Worm (Caenorhabditis elegans): ENCODE data around the gene srsx-1.

srsx-1 gene

DNA sequence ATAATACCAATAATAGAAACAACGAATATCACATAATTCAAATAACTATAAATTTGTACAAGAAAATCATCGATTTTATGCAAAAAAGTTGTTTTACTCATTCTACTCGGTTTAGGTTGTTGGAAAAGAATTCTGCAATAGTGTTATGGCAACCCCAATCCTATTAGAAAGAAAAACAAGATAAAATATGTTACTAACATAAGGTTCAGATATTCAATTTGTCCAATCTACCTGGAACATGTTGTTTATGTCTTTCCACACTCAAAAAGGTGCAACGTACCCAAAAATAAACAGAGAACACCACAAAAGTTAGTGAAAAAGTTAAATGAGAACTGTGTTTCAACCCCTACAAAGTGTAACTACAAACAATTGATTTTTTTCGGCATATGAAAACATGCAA is 7.0 kb downstream of the srsx-1 start, which contains the start of gene srw-51:
srw-51 (minus strand) TSS at position 101 of the 400 bp plus-strand sequence.
- no peak for TF ChIP-seq F26F4.8 (GFP tag; conservative IDR thresholded peaks at IDR 0.05)
- no peak for TF ChIP-seq spr-1 (tag; optimal IDR thresholded peaks at IDR 0.05)
- no peak for TF ChIP-seq T20F7.1 (GFP tag; optimal IDR thresholded peaks at IDR 0.05)
- TF ChIP-seq lin-39 (tag; optimal IDR thresholded peaks at IDR 0.05): no peak
- TF ChIP-seq ZK337.2 (GFP tag; IDR thresholded peaks at IDR 0.05): no peak
- no peak for TF ChIP-seq nhr-102 (tag; optimal IDR thresholded peaks at IDR 0.05)
- no peak for TF ChIP-seq ceh-82 (tag; optimal IDR thresholded peaks at IDR 0.05)

DNA sequence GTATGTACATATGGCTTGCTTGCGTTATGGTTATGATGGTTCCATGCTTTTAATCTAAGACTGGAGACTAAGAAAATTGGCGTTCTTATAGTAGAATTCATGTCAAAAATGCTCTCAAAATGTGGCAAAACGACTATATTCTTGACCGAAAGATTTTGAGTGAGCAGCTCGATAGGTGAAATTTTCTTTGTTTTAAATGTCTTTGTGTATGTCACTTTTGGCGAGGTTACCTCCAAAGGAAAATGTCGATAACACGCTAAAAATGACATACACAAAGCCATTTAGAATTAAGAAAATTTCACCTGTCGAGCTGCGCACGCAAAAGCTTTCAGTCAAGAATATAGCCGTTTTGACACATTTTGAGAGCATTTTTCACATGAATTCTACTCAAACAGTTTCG is 10.4 kb downstream of the srsx-1 start, which contains the start of gene srz-66:
srz-66 (minus strand) TSS at position 101 of the 400 bp plus-strand sequence.
- TF ChIP-seq mes-2 (tag; optimal IDR thresholded peaks at IDR 0.05; ENCODE audit: poor library complexity, severe bottlenecking): no peak

DNA sequence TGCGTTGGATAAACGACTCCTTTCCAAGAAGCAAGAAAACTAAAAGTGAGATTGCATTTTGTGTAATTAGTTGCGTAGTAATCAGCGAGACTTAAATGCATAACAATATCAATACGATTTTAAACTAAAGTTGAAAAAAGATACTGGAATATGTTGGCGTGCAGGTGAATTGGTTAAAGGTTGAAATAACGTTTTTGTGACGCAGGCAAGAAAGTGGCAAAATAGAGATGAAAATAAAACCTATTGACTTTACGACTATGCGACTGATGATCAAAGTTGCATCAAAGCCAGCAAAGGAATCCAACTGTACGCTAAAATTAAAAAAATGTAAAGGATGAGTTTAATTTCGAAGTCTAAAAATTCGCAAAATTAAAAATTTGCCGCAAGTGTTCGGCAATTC is 12.5 kb downstream of the srsx-1 start, which contains the start of gene srh-102:
srh-102 (minus strand) TSS at position 101 of the 400 bp plus-strand sequence.
- TF ChIP-seq duxl-1 (tag; optimal IDR thresholded peaks at IDR 0.05; ENCODE audit: poor library complexity) (no peak), ztf-11 (tag; optimal IDR thresholded peaks at IDR 0.05) (no peak), Y75B8A.6 (GFP tag; IDR thresholded peaks at IDR 0.05) (no peak), daf-8 (GFP tag; IDR thresholded peaks at IDR 0.05) (no peak), dpl-1 (GFP tag; optimal IDR thresholded peaks at IDR 0.05) (no peak), jun-1 (tag; optimal IDR thresholded peaks at IDR 0.05) (no peak), php-3 (GFP tag; IDR thresholded peaks at IDR 0.05) (no peak)

DNA sequence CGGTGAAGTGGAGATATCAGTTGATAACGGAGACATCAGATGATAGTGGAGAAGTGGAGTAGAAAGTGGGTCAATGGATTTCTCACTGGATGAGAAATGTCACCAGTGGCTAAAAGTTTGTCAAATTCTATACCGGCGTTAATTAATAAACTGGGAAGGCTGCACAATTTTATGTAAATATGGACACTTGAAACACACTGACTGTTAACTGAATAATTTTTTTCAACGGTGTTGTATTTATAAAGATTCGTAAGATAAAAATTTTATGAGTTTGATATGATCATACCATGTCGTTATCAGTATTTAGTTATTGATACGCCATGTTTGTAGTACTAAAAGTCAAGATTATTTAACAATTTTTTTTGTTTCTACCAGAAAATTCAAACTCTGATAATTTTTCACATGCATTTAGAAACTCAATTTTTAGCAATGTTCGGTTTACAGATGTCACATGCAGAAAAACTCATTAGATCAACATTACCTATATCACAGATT is 18.4 kb downstream of the srsx-1 start, which contains the start of gene F40D4.12:
F40D4.12 (plus strand) TSS at position 445 of the 495 bp plus-strand sequence.
- TF ChIP-seq nhr-28 (tag; optimal IDR thresholded peaks at IDR 0.05) (peak; percentile 11), egl-43 (GFP tag; IDR thresholded peaks at IDR 0.05) (no peak)

DNA sequence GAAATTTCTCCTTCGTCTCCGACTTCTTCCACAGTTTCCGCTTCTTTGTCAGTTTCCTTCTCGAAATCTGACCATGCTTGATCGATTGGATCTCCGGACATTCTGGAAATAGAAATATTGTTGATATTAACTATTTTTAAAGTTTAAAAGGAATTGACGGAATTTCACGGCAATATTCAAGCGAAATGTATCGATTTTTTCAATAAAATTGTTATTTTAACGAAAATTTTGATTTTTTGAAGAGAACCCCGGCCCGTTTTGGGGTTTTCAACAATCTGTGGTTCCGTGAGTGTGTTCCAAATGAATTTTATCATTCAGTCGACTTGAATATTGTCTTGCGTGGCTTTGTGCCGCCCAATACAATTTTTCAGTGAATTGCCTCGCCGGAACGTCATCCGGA is 20.7 kb downstream of the srsx-1 start, which contains the start of gene F40D4.13:
F40D4.13 (minus strand) TSS at position 101 of the 400 bp plus-strand sequence.
- TF ChIP-seq madf-9 (GFP tag; conservative IDR thresholded peaks at IDR 0.05) (no peak), sdz-12 (GFP tag; optimal IDR thresholded peaks at IDR 0.05) (no peak), attf-4 (tag; optimal IDR thresholded peaks at IDR 0.05) (no peak)

DNA sequence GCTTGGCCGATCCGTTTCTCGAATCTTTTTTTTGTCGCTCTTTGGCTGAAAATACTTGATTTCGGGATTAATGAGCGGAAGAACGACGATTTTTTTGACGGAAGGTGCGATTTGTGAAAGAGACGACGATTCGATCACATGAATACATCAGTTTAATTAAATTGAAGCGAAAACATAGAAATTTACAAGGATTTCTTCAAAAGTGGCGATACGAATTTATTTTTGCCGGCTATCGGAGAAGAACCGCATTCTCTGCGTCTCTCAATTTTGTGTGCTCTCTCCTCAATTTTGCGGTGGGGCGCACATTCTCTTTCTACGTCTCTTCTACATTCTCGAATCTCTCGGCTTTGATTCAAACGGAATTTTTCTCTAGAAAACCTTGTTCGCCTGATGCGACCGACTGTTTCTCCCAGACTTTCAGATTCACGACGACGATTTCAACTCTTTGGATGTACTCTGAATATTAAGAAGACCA is 22.4 kb downstream of the srsx-1 start, which contains the start of gene F40D4.17:
F40D4.17 (minus strand) TSS at position 51 of the 475 bp plus-strand sequence.
- TF ChIP-seq nhr-111 (GFP tag; optimal IDR thresholded peaks at IDR 0.05) (no peak), ztf-7 (tag; optimal IDR thresholded peaks at IDR 0.05) (no peak), mxl-2 (GFP tag; conservative IDR thresholded peaks at IDR 0.05) (no peak), zip-2 (tag; optimal IDR thresholded peaks at IDR 0.05) (no peak), aly-2 (tag; optimal IDR thresholded peaks at IDR 0.05) (no peak), tra-1 (GFP tag; IDR thresholded peaks at IDR 0.05) (no peak), dmd-8 (GFP tag; IDR thresholded peaks at IDR 0.05) (no peak), Y105C5A.15 (GFP tag; IDR thresholded peaks at IDR 0.05) (no peak), lin-38 (GFP tag; IDR thresholded peaks at IDR 0.05) (no peak), ZK337.2 (GFP tag; IDR thresholded peaks at IDR 0.05) (no peak), tag-97 (GFP tag; IDR thresholded peaks at IDR 0.05) (no peak)

DNA sequence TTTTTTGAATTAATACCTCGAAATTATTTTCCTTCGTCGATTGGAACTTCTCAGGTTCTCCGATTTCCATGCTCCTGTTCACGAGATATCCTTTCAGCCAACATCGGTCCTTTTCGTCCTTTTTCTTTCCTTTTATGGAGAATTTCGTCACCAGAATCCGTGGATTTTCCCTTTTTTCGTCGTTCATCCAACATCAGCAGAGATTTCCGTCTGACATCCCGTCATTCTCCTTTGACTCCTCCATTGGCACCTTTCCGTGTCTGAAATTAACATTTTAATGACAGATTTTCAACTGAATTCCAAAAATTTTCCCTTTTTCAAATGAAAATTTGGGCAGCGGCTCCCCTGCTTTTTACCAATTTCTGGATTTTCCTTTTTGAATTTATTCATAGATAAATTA is 22.9 kb downstream of the srsx-1 start:
- TF ChIP-seq daf-12 (tag; optimal IDR thresholded peaks at IDR 0.05) (no peak), aha-1 (tag) (peak; percentile 91)

Data from whole organism, L4 larva.